Fruit fly (Drosophila melanogaster): ENCODE results near the gene mbc.

DNA sequence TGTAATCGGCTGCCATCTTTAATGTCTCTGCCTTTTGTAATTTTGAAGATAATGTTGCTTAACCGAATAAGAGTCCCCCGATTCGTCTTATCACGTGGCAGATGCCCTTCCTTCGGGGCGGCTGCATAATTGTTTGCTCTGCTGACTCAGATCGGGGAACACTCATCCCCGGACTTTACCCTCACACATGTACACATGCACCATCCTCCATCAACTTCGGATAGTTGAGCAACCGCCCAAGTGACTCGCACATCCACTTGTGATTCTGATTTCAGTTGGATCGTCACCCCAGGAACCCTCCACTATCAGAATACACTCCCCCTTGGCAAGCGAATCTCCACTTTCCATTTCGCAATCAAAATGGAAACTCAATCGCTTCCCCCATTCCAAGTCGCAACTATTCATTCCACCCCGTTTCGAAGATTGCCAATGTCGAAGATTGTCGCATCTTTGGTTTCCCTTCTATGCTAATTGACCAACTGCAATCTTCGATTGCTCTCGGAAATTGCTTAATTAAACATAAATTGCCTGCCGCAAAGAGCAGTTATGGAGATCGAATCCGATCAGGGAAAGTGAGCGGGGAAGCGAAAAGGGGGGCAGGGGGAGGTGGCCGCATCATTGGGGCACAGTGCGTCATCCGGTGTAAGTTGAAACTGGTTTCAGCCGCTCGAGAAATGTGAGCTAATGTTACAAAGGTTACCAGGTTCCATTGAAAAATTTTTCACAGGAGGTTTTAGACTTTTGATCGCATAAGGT is 3.5 kb downstream of the mbc start:
- TF ChIP-seq CTCF (optimal IDR thresholded peaks at IDR 0.05) (no peak), CG8478 (optimal IDR thresholded peaks at IDR 0.05) (no peak)

Data from S2 (cell line).